Fruit fly (Drosophila melanogaster) whole organism, embryonic: ENCODE data around the gene rho-5.
A peak's percentile ranks its signal among the peaks of the same experiment; 100 is the strongest.

Experiments
- CG12236 ChIP-seq: fragments of 200-800 bp; sonication (Bioruptor generic); optimal IDR thresholded peaks from 2 replicates; lab custom pipeline; 2016; ENCODE audit warnings: missing biosample characterization, missing genetic modification characterization
- CG13123 ChIP-seq: fragments of 200-800 bp; sonication (Bioruptor generic); optimal IDR thresholded peaks from 2 replicates; lab custom pipeline; 2016; ENCODE audit warnings: missing biosample characterization, missing genetic modification characterization
- CG13624 ChIP-seq: fragments of 200-800 bp; sonication (Bioruptor generic); optimal IDR thresholded peaks from 2 replicates; lab custom pipeline; 2016; ENCODE audit warnings: missing biosample characterization, missing genetic modification characterization
- CG15479 ChIP-seq: fragments of 200-800 bp; sonication (Bioruptor generic); optimal IDR thresholded peaks from 3 replicates; lab custom pipeline; 2019; ENCODE audit warnings: missing biosample characterization, mild to moderate bottlenecking, missing genetic modification characterization, moderate library complexity
- CG15514 ChIP-seq: fragments of 200-800 bp; sonication (Bioruptor generic); optimal IDR thresholded peaks from 3 replicates; lab custom pipeline; 2017; ENCODE audit warnings: missing biosample characterization, missing genetic modification characterization, mild to moderate bottlenecking, moderate library complexity, missing genetic modification reagents
- CG16813 ChIP-seq: fragments of 200-800 bp; sonication (Bioruptor generic); IDR thresholded peaks from 3 replicates; pipeline ENCODE4 v1.3.6; 2022; ENCODE audit warnings: missing biosample characterization, missing genetic modification characterization; ENCODE audit not compliant: partially characterized antibody
- CG17385 ChIP-seq: fragments of 200-800 bp; sonication (Bioruptor generic); optimal IDR thresholded peaks from 3 replicates; lab custom pipeline; 2018; ENCODE audit warnings: missing biosample characterization, mild to moderate bottlenecking, missing genetic modification characterization
- CG17612 ChIP-seq: fragments of 200-800 bp; sonication (Bioruptor generic); IDR thresholded peaks from 2 replicates; pipeline ENCODE4 v1.3.6; 2022; ENCODE audit warnings: missing biosample characterization, missing genetic modification characterization
- CG1792 ChIP-seq: fragments of 200-800 bp; sonication (Bioruptor generic); optimal IDR thresholded peaks from 2 replicates; lab custom pipeline; 2016; ENCODE audit warnings: missing biosample characterization, missing genetic modification characterization
- CG2120 ChIP-seq: fragments of 200-800 bp; sonication (Bioruptor generic); optimal IDR thresholded peaks from 3 replicates; lab custom pipeline; 2016; ENCODE audit warnings: missing biosample characterization, missing genetic modification characterization
- CG2712 ChIP-seq: fragments of 200-800 bp; optimal IDR thresholded peaks from 3 replicates; lab custom pipeline; 2019; ENCODE audit warnings: missing biosample characterization, mild to moderate bottlenecking, missing genetic modification characterization, moderate library complexity
- CG42726 ChIP-seq: fragments of 200-800 bp; sonication (Bioruptor generic); IDR thresholded peaks from 2 replicates; pipeline ENCODE4 v1.3.6; 2022; ENCODE audit warnings: missing biosample characterization, missing genetic modification characterization; ENCODE audit not compliant: partially characterized antibody
- CG6854 ChIP-seq: fragments of 200-800 bp; sonication (Bioruptor generic); optimal IDR thresholded peaks from 3 replicates; lab custom pipeline; 2017; ENCODE audit warnings: missing biosample characterization, mild to moderate bottlenecking, missing genetic modification characterization
- CG8478 ChIP-seq: fragments of >200 bp; optimal IDR thresholded peaks from 2 replicates; lab custom pipeline; 2018
- CG9215 ChIP-seq: fragments of 200-800 bp; sonication (Bioruptor generic); IDR thresholded peaks from 2 replicates; pipeline ENCODE4 v1.3.6; 2022; ENCODE audit warnings: missing biosample characterization, missing genetic modification characterization
- Dll ChIP-seq: fragments of 200-800 bp; sonication (Bioruptor generic); IDR thresholded peaks from 4 replicates; pipeline ENCODE4 v1.3.6; 2022; ENCODE audit warnings: missing biosample characterization, missing genetic modification characterization; ENCODE audit not compliant: partially characterized antibody
- E2f1 ChIP-seq: fragments of 200-800 bp; sonication (Bioruptor generic); IDR thresholded peaks from 2 replicates; pipeline ENCODE4 v1.3.6; 2022; ENCODE audit warnings: missing biosample characterization, missing genetic modification characterization
- Eip74EF ChIP-seq, 2 experiments: fragments of 200-800 bp in 1 of 2; fragments of >200 bp in 1 of 2; sonication (Bioruptor generic) in 1 of 2; optimal IDR thresholded peaks; 2 replicates each; lab custom pipeline; 2017 to 2019; ENCODE audit warnings: missing biosample characterization in 2 of 2, missing genetic modification characterization in 2 of 2, mild to moderate bottlenecking in 1 of 2, moderate library complexity in 1 of 2
- Ets97D ChIP-seq: fragments of 200-800 bp; sonication (Bioruptor generic); optimal IDR thresholded peaks from 3 replicates; lab custom pipeline; 2016; ENCODE audit warnings: missing biosample characterization, missing genetic modification characterization
- HLH3B ChIP-seq: fragments of 200-800 bp; sonication (Bioruptor generic); IDR thresholded peaks from 2 replicates; pipeline ENCODE4 v1.3.6; 2022; ENCODE audit warnings: missing biosample characterization, missing genetic modification characterization
- Hand ChIP-seq: fragments of 200-800 bp; sonication (Bioruptor generic); optimal IDR thresholded peaks from 2 replicates; lab custom pipeline; 2017; ENCODE audit warnings: mild to moderate bottlenecking, missing biosample characterization, missing genetic modification reagents, missing genetic modification characterization
- Hey ChIP-seq: fragments of 200-800 bp; sonication (Bioruptor generic); optimal IDR thresholded peaks from 3 replicates; lab custom pipeline; 2018; ENCODE audit warnings: missing biosample characterization, mild to moderate bottlenecking, missing genetic modification characterization
- HmgZ ChIP-seq: fragments of 200-800 bp; sonication (Bioruptor generic); optimal IDR thresholded peaks from 2 replicates; lab custom pipeline; 2018; ENCODE audit warnings: missing biosample characterization, mild to moderate bottlenecking, missing genetic modification characterization
- Hmx ChIP-seq: fragments of 200-800 bp; sonication (Bioruptor generic); optimal IDR thresholded peaks from 2 replicates; lab custom pipeline; 2016; ENCODE audit warnings: missing biosample characterization, missing genetic modification characterization
- Lhr ChIP-seq: fragments of 200-800 bp; sonication (Bioruptor generic); optimal IDR thresholded peaks from 3 replicates; lab custom pipeline; 2017; ENCODE audit warnings: mild to moderate bottlenecking, missing biosample characterization, missing genetic modification reagents, missing genetic modification characterization
- Lim3 ChIP-seq: fragments of 200-800 bp; sonication (Bioruptor generic); IDR thresholded peaks from 2 replicates; pipeline ENCODE4 v1.3.6; 2022; ENCODE audit warnings: missing biosample characterization, missing genetic modification characterization
- Meics ChIP-seq: fragments of 200-800 bp; sonication (Bioruptor generic); optimal IDR thresholded peaks from 2 replicates; lab custom pipeline; 2017; ENCODE audit warnings: missing biosample characterization, mild to moderate bottlenecking, missing genetic modification characterization
- Myb ChIP-seq: fragments of 200-800 bp; sonication (Bioruptor generic); optimal IDR thresholded peaks from 2 replicates; lab custom pipeline; 2016; ENCODE audit warnings: missing biosample characterization, missing genetic modification characterization
- Sin3A ChIP-seq: fragments of >200 bp; optimal IDR thresholded peaks from 2 replicates; lab custom pipeline; 2018
- cas ChIP-seq: fragments of 200-800 bp; sonication (Bioruptor generic); IDR thresholded peaks from 2 replicates; pipeline ENCODE4 v1.3.6; 2022; ENCODE audit warnings: missing biosample characterization, missing genetic modification characterization
- cwo ChIP-seq: fragments of 200-800 bp; sonication (Bioruptor generic); optimal IDR thresholded peaks from 3 replicates; lab custom pipeline; 2017; ENCODE audit warnings: missing biosample characterization, missing genetic modification characterization, mild to moderate bottlenecking, moderate library complexity, missing genetic modification reagents
- dysf ChIP-seq: fragments of 200-800 bp; sonication (Bioruptor generic); IDR thresholded peaks from 3 replicates; pipeline ENCODE4 v1.3.6; 2022; ENCODE audit warnings: missing biosample characterization, missing genetic modification characterization
- eyg ChIP-seq: fragments of 200-800 bp; sonication (Bioruptor generic); optimal IDR thresholded peaks from 3 replicates; lab custom pipeline; 2016; ENCODE audit warnings: missing biosample characterization, missing genetic modification characterization
- fd96Cb ChIP-seq: fragments of 200-800 bp; sonication (Bioruptor generic); optimal IDR thresholded peaks from 2 replicates; lab custom pipeline; 2018; ENCODE audit warnings: missing biosample characterization, mild to moderate bottlenecking, missing genetic modification characterization, moderate library complexity
- gt ChIP-seq: fragments of 200-800 bp; sonication (Bioruptor generic); IDR thresholded peaks from 2 replicates; pipeline ENCODE4 v1.3.6; 2022; ENCODE audit warnings: missing biosample characterization, missing genetic modification characterization
- hkb ChIP-seq, 2 experiments: fragments of 200-800 bp in 1 of 2; fragments of >200 bp in 1 of 2; sonication (Bioruptor generic) in 1 of 2; IDR thresholded peaks in 1 of 2; optimal IDR thresholded peaks in 1 of 2; 2 replicates each; pipeline versions ENCODE4 v1.3.6 to Lab custom; 2017 to 2022; ENCODE audit warnings: missing biosample characterization in 1 of 2, missing genetic modification characterization in 1 of 2
- hth ChIP-seq: fragments of >200 bp; optimal IDR thresholded peaks from 2 replicates; lab custom pipeline; 2017; ENCODE audit warnings: inconsistent platforms
- insv ChIP-seq, 2 experiments: fragments of 200-800 bp; sonication (Bioruptor generic); optimal IDR thresholded peaks; 3 replicates each; lab custom pipeline; 2016 to 2018; ENCODE audit warnings: missing biosample characterization in 2 of 2, missing genetic modification characterization in 2 of 2
- inv ChIP-seq: fragments of 200-800 bp; sonication (Bioruptor generic); IDR thresholded peaks from 2 replicates; pipeline ENCODE4 v1.3.6; 2022; ENCODE audit warnings: missing biosample characterization, missing genetic modification characterization; ENCODE audit not compliant: partially characterized antibody
- lbe ChIP-seq: fragments of 200-800 bp; sonication (Bioruptor generic); optimal IDR thresholded peaks from 2 replicates; lab custom pipeline; 2016; ENCODE audit warnings: missing biosample characterization, mild to moderate bottlenecking, missing genetic modification characterization
- lov ChIP-seq, 2 experiments: fragments of 200-800 bp in 1 of 2; fragments of >200 bp in 1 of 2; sonication (Bioruptor generic) in 1 of 2; IDR thresholded peaks in 1 of 2; optimal IDR thresholded peaks in 1 of 2; 2 replicates in 1 of 2; 3 replicates in 1 of 2; pipeline versions ENCODE4 v1.3.6 to Lab custom; 2017 to 2022; ENCODE audit warnings: missing biosample characterization in 1 of 2, missing genetic modification characterization in 1 of 2
- maf-S ChIP-seq: fragments of 200-800 bp; sonication (Bioruptor generic); optimal IDR thresholded peaks from 2 replicates; lab custom pipeline; 2016; ENCODE audit warnings: missing biosample characterization, missing genetic modification characterization
- mirr ChIP-seq: fragments of 200-800 bp; sonication (Bioruptor generic); optimal IDR thresholded peaks from 3 replicates; lab custom pipeline; 2018; ENCODE audit warnings: missing biosample characterization, mild to moderate bottlenecking, missing genetic modification characterization
- nerfin-1 ChIP-seq: fragments of 200-800 bp; sonication (Bioruptor generic); optimal IDR thresholded peaks from 3 replicates; lab custom pipeline; 2019; ENCODE audit warnings: missing biosample characterization, mild to moderate bottlenecking, missing genetic modification characterization, moderate library complexity
- pfk ChIP-seq: fragments of 200-800 bp; sonication (Bioruptor generic); optimal IDR thresholded peaks from 2 replicates; lab custom pipeline; 2018; ENCODE audit warnings: missing biosample characterization, mild to moderate bottlenecking, missing genetic modification characterization, moderate library complexity
- pros ChIP-seq: fragments of 200-800 bp; sonication (Bioruptor generic); optimal IDR thresholded peaks from 3 replicates; lab custom pipeline; 2019; ENCODE audit warnings: missing biosample characterization, mild to moderate bottlenecking, missing genetic modification characterization, moderate library complexity
- psq ChIP-seq: fragments of 200-800 bp; sonication (Bioruptor generic); optimal IDR thresholded peaks from 2 replicates; lab custom pipeline; 2017; ENCODE audit warnings: missing biosample characterization, missing genetic modification characterization
- sens-2 ChIP-seq: fragments of 200-800 bp; sonication (Bioruptor generic); IDR thresholded peaks from 2 replicates; pipeline ENCODE4 v1.3.6; 2022; ENCODE audit warnings: missing biosample characterization, missing genetic modification characterization
- tna ChIP-seq: fragments of 200-800 bp; sonication (Bioruptor generic); IDR thresholded peaks from 2 replicates; pipeline ENCODE4 v1.3.6; 2022; ENCODE audit warnings: missing biosample characterization, missing genetic modification characterization; ENCODE audit not compliant: partially characterized antibody
- ttk ChIP-seq: fragments of 200-800 bp; sonication (Bioruptor generic); IDR thresholded peaks from 2 replicates; pipeline ENCODE4 v2.1.2; 2022; ENCODE audit warnings: missing biosample characterization, missing genetic modification characterization
- vfl ChIP-seq: fragments of 200-800 bp; sonication (Bioruptor generic); optimal IDR thresholded peaks from 2 replicates; lab custom pipeline; 2016; ENCODE audit warnings: missing biosample characterization, missing genetic modification characterization

The rho-5 gene

DNA sequence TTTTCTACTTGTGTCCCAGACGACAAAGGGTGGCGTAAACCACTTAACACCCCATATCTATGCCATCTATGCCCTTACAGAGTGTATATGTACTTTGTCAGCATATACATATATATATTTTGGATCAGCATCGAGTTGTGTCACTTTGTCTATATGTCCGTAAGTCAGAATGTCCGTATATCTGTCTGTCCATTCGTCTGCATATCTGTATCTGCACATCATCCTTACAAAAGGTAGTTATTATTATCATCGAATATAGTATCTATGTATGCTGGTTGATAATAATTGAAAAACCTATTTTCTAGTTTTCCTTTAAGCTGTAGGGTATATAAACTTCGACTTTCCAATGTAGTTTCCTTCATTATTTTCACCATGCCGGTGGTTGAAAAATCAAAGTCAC is 22.6 kb downstream of the rho-5 start (continued):
- TF ChIP-seq CG15479 (no peak), CG13624 (GFP tag; lab: Kevin White, UChicago) (no peak), gt (no peak), CG6854 (GFP tag; lab: Kevin White, UChicago) (no peak), E2f1 (GFP tag; lab: Robert Waterston, UW) (no peak), psq (GFP tag; lab: Kevin White, UChicago) (no peak), sens-2 (GFP tag; lab: Robert Waterston, UW) (no peak), HmgZ (tag; lab: Kevin White, UChicago) (no peak), CG16813 (GFP tag; lab: Robert Waterston, UW) (no peak), nerfin-1 (tag; lab: Kevin White, UChicago) (peak; percentile 20), cwo (GFP tag; lab: Kevin White, UChicago) (no peak), Lhr (GFP tag; lab: Kevin White, UChicago) (peak; percentile 6), mirr (GFP tag; lab: Kevin White, UChicago) (no peak), Ets97D (GFP tag; lab: Kevin White, UChicago) (no peak), Sin3A (lab: Kevin White, UChicago) (no peak), hth (lab: Kevin White, UChicago) (no peak), lov (optimal IDR thresholded peaks at IDR 0.05; lab: Kevin White, UChicago) (no peak), lov (GFP tag; IDR thresholded peaks at IDR 0.05; lab: Robert Waterston, UW) (no peak), CG13123 (no peak), hkb (optimal IDR thresholded peaks at IDR 0.05; lab: Kevin White, UChicago) (no peak), hkb (GFP tag; IDR thresholded peaks at IDR 0.05; lab: Robert Waterston, UW) (no peak), Hey (tag; lab: Kevin White, UChicago) (no peak), insv (GFP tag; optimal IDR thresholded peaks at IDR 0.05; lab: Kevin White, UChicago) (no peak), CG12236 (GFP tag; lab: Kevin White, UChicago) (no peak), CG8478 (no peak), CG1792 (GFP tag; lab: Kevin White, UChicago) (no peak), CG17385 (GFP tag; lab: Kevin White, UChicago) (no peak), pfk (GFP tag; lab: Kevin White, UChicago) (no peak), CG15514 (GFP tag; lab: Kevin White, UChicago) (no peak), ttk (GFP tag; lab: Robert Waterston, UW) (no peak), maf-S (GFP tag; lab: Kevin White, UChicago) (no peak), CG42726 (no peak), cas (GFP tag; lab: Robert Waterston, UW) (no peak), Myb (GFP tag; lab: Kevin White, UChicago) (no peak), CG9215 (no peak), pros (GFP tag; lab: Kevin White, UChicago) (peak; percentile 33), CG17612 (GFP tag; lab: Robert Waterston, UW) (no peak), Dll (no peak), Lim3 (GFP tag; lab: Robert Waterston, UW) (no peak), Hmx (GFP tag; lab: Kevin White, UChicago) (no peak), CG2120 (GFP tag; lab: Kevin White, UChicago) (no peak), Eip74EF (GFP tag; optimal IDR thresholded peaks at IDR 0.05; lab: Kevin White, UChicago) (no peak), inv (no peak), Hand (GFP tag; lab: Kevin White, UChicago) (no peak), CG2712 (tag; lab: Kevin White, UChicago) (peak; percentile 55), vfl (no peak), lbe (GFP tag; lab: Kevin White, UChicago) (no peak), dysf (GFP tag; lab: Robert Waterston, UW) (no peak), HLH3B (GFP tag; lab: Robert Waterston, UW) (no peak), tna (GFP tag; lab: Robert Waterston, UW) (no peak), fd96Cb (tag; lab: Kevin White, UChicago) (peak; percentile 7), Meics (GFP tag; lab: Kevin White, UChicago) (no peak), eyg (GFP tag; lab: Kevin White, UChicago) (no peak)
